Fruit fly (Drosophila melanogaster) Kc167 (cell line): Measurements from ENCODE around the gene Set8.

Source experiments
- Myc ChIP-seq: fragments of >200 bp; optimal IDR thresholded peaks from 2 replicates; lab custom pipeline; 2017; ENCODE audit warnings: missing external identifiers
- Sin3A ChIP-seq: fragments of >200 bp; optimal IDR thresholded peaks from 2 replicates; lab custom pipeline; 2018; ENCODE audit warnings: missing external identifiers
- h ChIP-seq: fragments of >200 bp; optimal IDR thresholded peaks from 3 replicates; lab custom pipeline; 2018; ENCODE audit warnings: missing external identifiers
- insv ChIP-seq: fragments of >200 bp; optimal IDR thresholded peaks from 3 replicates; lab custom pipeline; 2018; ENCODE audit warnings: missing external identifiers
- psq ChIP-seq: fragments of >200 bp; optimal IDR thresholded peaks from 2 replicates; lab custom pipeline; 2017; ENCODE audit warnings: missing external identifiers
- ttk ChIP-seq: sonication (Bioruptor generic); optimal IDR thresholded peaks from 2 replicates; lab custom pipeline; 2017; ENCODE audit warnings: missing external identifiers

dm6 chr3R:14288669-14289383, 27.0 kb upstream of the Set8 start, which contains the start of gene red:
- no peak for TF ChIP-seq ttk
- no peak for TF ChIP-seq psq
- no peak for TF ChIP-seq insv
- no peak for TF ChIP-seq Myc (lab: Kevin White, UChicago)
- no peak for TF ChIP-seq h (lab: Kevin White, UChicago)
- TF ChIP-seq Sin3A (lab: Kevin White, UChicago), result no peak
